Worm (Caenorhabditis elegans) whole organism, L1 larva: ENCODE data around the gene btb-5.
"Not testable (repeated sequence)": the region's sequence is repeated elsewhere in the genome, so short reads cannot be mapped to it uniquely, and the experiment has no call there.

Experiments used
- egl-27 ChIP-seq, 2 experiments: fragments of 150-350 bp in 1 of 2; sonication (generic microtip); optimal IDR thresholded peaks; 3 replicates each; lab custom pipeline; 2017 to 2018; ENCODE audit warnings: missing biosample characterization in 2 of 2, missing genetic modification characterization in 2 of 2, missing genetic modification reagents in 2 of 2
- fos-1 ChIP-seq: fragments of 150-350 bp; optimal IDR thresholded peaks from 2 replicates; lab custom pipeline; 2014; ENCODE audit warnings: missing biosample characterization, missing genetic modification characterization
- lin-39 ChIP-seq: fragments of 150-350 bp; optimal IDR thresholded peaks from 2 replicates; lab custom pipeline; 2014; ENCODE audit warnings: missing biosample characterization, missing genetic modification reagents, missing genetic modification characterization
- pag-3 ChIP-seq: sonication (generic microtip); optimal IDR thresholded peaks from 2 replicates; lab custom pipeline; 2017; ENCODE audit warnings: missing genetic modification characterization, mild to moderate bottlenecking, missing compliant biosample characterization, antibody characterized with exemption, borderline replicate concordance; ENCODE audit not compliant: insufficient read depth
- ztf-4 ChIP-seq: fragments of 150-350 bp; optimal IDR thresholded peaks from 2 replicates; lab custom pipeline; 2014; ENCODE audit warnings: missing biosample characterization, missing genetic modification characterization

- TF ChIP-seq fos-1 (tag; lab: Kevin White, UChicago); ztf-4; egl-27 (tag; optimal IDR thresholded peaks at IDR 0.05; lab: Kevin White, UChicago); lin-39 (tag; lab: Kevin White, UChicago); pag-3: not testable (repeated sequence)
Measured at ce11 chrIII:97018-97417, 36.1 kb upstream of the btb-5 start, which contains the start of gene C29F9.8.
